Fruit fly (Drosophila melanogaster) whole organism, embryonic: ENCODE data around the gene spg.

Experiments used
- Ada2b ChIP-seq: fragments of 200-800 bp; sonication (Bioruptor generic); IDR thresholded peaks from 2 replicates; pipeline ENCODE4 v1.3.6; 2022; ENCODE audit warnings: missing biosample characterization, missing genetic modification characterization
- Adf1 ChIP-seq: fragments of 200-800 bp; sonication (Bioruptor generic); IDR thresholded peaks from 2 replicates; pipeline ENCODE4 v1.3.6; 2022; ENCODE audit warnings: missing biosample characterization, missing genetic modification characterization
- CG10209 ChIP-seq: fragments of 200-800 bp; sonication (Bioruptor generic); optimal IDR thresholded peaks from 3 replicates; lab custom pipeline; 2017; ENCODE audit warnings: missing biosample characterization, mild to moderate bottlenecking, missing genetic modification characterization, missing genetic modification reagents
- CG10321 ChIP-seq: fragments of 200-800 bp; sonication (Bioruptor generic); IDR thresholded peaks from 2 replicates; pipeline ENCODE4 v1.3.6; 2022; ENCODE audit warnings: missing biosample characterization, missing genetic modification characterization
- CG11085 ChIP-seq: fragments of 200-800 bp; sonication (Bioruptor generic); IDR thresholded peaks from 2 replicates; pipeline ENCODE4 v1.3.6; 2022; ENCODE audit warnings: missing biosample characterization, missing genetic modification characterization
- CG11247 ChIP-seq: fragments of 200-800 bp; sonication (Bioruptor generic); IDR thresholded peaks from 2 replicates; pipeline ENCODE4 v1.3.6; 2022; ENCODE audit warnings: missing biosample characterization, missing genetic modification characterization
- CG12219 ChIP-seq: fragments of 200-800 bp; sonication (Bioruptor generic); optimal IDR thresholded peaks from 3 replicates; lab custom pipeline; 2018; ENCODE audit warnings: missing biosample characterization, mild to moderate bottlenecking, missing genetic modification characterization
- CG13287 ChIP-seq: fragments of 200-800 bp; sonication (Bioruptor generic); IDR thresholded peaks from 2 replicates; pipeline ENCODE4 v1.3.6; 2022; ENCODE audit warnings: missing biosample characterization, missing genetic modification characterization; ENCODE audit not compliant: partially characterized antibody
- CG15514 ChIP-seq: fragments of 200-800 bp; sonication (Bioruptor generic); optimal IDR thresholded peaks from 3 replicates; lab custom pipeline; 2017; ENCODE audit warnings: missing biosample characterization, missing genetic modification characterization, mild to moderate bottlenecking, moderate library complexity, missing genetic modification reagents
- CG16815 ChIP-seq: fragments of 200-800 bp; sonication (Bioruptor generic); optimal IDR thresholded peaks from 3 replicates; lab custom pipeline; 2017; ENCODE audit warnings: missing biosample characterization, mild to moderate bottlenecking, missing genetic modification characterization
- CG17385 ChIP-seq: fragments of 200-800 bp; sonication (Bioruptor generic); optimal IDR thresholded peaks from 3 replicates; lab custom pipeline; 2018; ENCODE audit warnings: missing biosample characterization, mild to moderate bottlenecking, missing genetic modification characterization
- CG1792 ChIP-seq: fragments of 200-800 bp; sonication (Bioruptor generic); optimal IDR thresholded peaks from 2 replicates; lab custom pipeline; 2016; ENCODE audit warnings: missing biosample characterization, missing genetic modification characterization
- CG31441 ChIP-seq: fragments of 200-800 bp; sonication (Bioruptor generic); IDR thresholded peaks from 2 replicates; pipeline ENCODE4 v1.3.6; 2022; ENCODE audit warnings: missing biosample characterization, missing genetic modification characterization
- CG33213 ChIP-seq: fragments of 200-800 bp; sonication (Bioruptor generic); optimal IDR thresholded peaks from 3 replicates; lab custom pipeline; 2016; ENCODE audit warnings: missing biosample characterization, missing genetic modification characterization
- CG7271 ChIP-seq: fragments of 200-800 bp; sonication (Bioruptor generic); optimal IDR thresholded peaks from 2 replicates; lab custom pipeline; 2018; ENCODE audit warnings: missing biosample characterization, mild to moderate bottlenecking, missing genetic modification characterization, moderate library complexity
- CG7556 ChIP-seq: fragments of 200-800 bp; sonication (Bioruptor generic); optimal IDR thresholded peaks from 2 replicates; lab custom pipeline; 2017; ENCODE audit warnings: missing biosample characterization, mild to moderate bottlenecking, missing genetic modification characterization
- CG8359 ChIP-seq: fragments of 200-800 bp; sonication (Bioruptor generic); optimal IDR thresholded peaks from 2 replicates; lab custom pipeline; 2017; ENCODE audit warnings: missing biosample characterization, mild to moderate bottlenecking, missing genetic modification characterization, borderline replicate concordance
- CG8478 ChIP-seq: fragments of >200 bp; optimal IDR thresholded peaks from 2 replicates; lab custom pipeline; 2018
- CG9215 ChIP-seq: fragments of 200-800 bp; sonication (Bioruptor generic); IDR thresholded peaks from 2 replicates; pipeline ENCODE4 v1.3.6; 2022; ENCODE audit warnings: missing biosample characterization, missing genetic modification characterization
- CG9727 ChIP-seq: fragments of 200-800 bp; sonication (Bioruptor generic); optimal IDR thresholded peaks from 3 replicates; lab custom pipeline; 2017; ENCODE audit warnings: missing biosample characterization, mild to moderate bottlenecking, missing genetic modification characterization
- CG9817 ChIP-seq: fragments of 200-800 bp; sonication (Bioruptor generic); optimal IDR thresholded peaks from 2 replicates; lab custom pipeline; 2018; ENCODE audit warnings: missing biosample characterization, mild to moderate bottlenecking, missing genetic modification characterization, moderate library complexity
- CrebB ChIP-seq: fragments of 200-800 bp; sonication (Bioruptor generic); optimal IDR thresholded peaks from 3 replicates; lab custom pipeline; 2018; ENCODE audit warnings: missing biosample characterization, mild to moderate bottlenecking, missing genetic modification characterization
- Doc2 ChIP-seq: fragments of 200-800 bp; sonication (Bioruptor generic); IDR thresholded peaks from 2 replicates; pipeline ENCODE4 v1.3.6; 2022; ENCODE audit warnings: missing biosample characterization, missing genetic modification characterization
- Dp ChIP-seq: fragments of 200-800 bp; sonication (Bioruptor generic); optimal IDR thresholded peaks from 2 replicates; lab custom pipeline; 2018; ENCODE audit warnings: missing biosample characterization, mild to moderate bottlenecking, missing genetic modification characterization, moderate library complexity
- HHEX ChIP-seq: fragments of 200-800 bp; sonication (Bioruptor generic); optimal IDR thresholded peaks from 3 replicates; lab custom pipeline; 2017; ENCODE audit warnings: missing biosample characterization, mild to moderate bottlenecking, missing genetic modification characterization, missing genetic modification reagents
- HLH54F ChIP-seq: fragments of 200-800 bp; sonication (Bioruptor generic); optimal IDR thresholded peaks from 3 replicates; lab custom pipeline; 2016; ENCODE audit warnings: missing biosample characterization, missing genetic modification characterization
- Hand ChIP-seq: fragments of 200-800 bp; sonication (Bioruptor generic); optimal IDR thresholded peaks from 2 replicates; lab custom pipeline; 2017; ENCODE audit warnings: mild to moderate bottlenecking, missing biosample characterization, missing genetic modification reagents, missing genetic modification characterization
- Lpt ChIP-seq: fragments of >200 bp; optimal IDR thresholded peaks from 2 replicates; lab custom pipeline; 2018; ENCODE audit warnings: missing biosample characterization, missing genetic modification characterization
- Mes4 ChIP-seq: fragments of 200-800 bp; sonication (Bioruptor generic); optimal IDR thresholded peaks from 2 replicates; lab custom pipeline; 2016; ENCODE audit warnings: missing biosample characterization, missing genetic modification characterization
- NK7.1 ChIP-seq: fragments of 200-800 bp; sonication (Bioruptor generic); optimal IDR thresholded peaks from 3 replicates; lab custom pipeline; 2016; ENCODE audit warnings: missing biosample characterization, missing genetic modification characterization
- abd-A ChIP-seq: fragments of 200-800 bp; sonication (Bioruptor generic); optimal IDR thresholded peaks from 3 replicates; lab custom pipeline; 2019; ENCODE audit warnings: missing biosample characterization, mild to moderate bottlenecking, missing genetic modification characterization, moderate library complexity
- al ChIP-seq: fragments of 200-800 bp; sonication (Bioruptor generic); IDR thresholded peaks from 2 replicates; pipeline ENCODE4 v1.3.6; 2022; ENCODE audit warnings: missing biosample characterization, missing genetic modification characterization
- ap ChIP-seq: fragments of 200-800 bp; sonication (Bioruptor generic); IDR thresholded peaks from 2 replicates; pipeline ENCODE4 v1.3.6; 2022; ENCODE audit warnings: missing biosample characterization, missing genetic modification characterization
- az2 ChIP-seq: fragments of 200-800 bp; sonication (Bioruptor generic); optimal IDR thresholded peaks from 3 replicates; lab custom pipeline; 2016; ENCODE audit warnings: missing biosample characterization, missing genetic modification characterization
- chn ChIP-seq: fragments of 200-800 bp; sonication (Bioruptor generic); optimal IDR thresholded peaks from 2 replicates; lab custom pipeline; 2016; ENCODE audit warnings: missing biosample characterization, missing genetic modification characterization
- danr ChIP-seq: fragments of 200-800 bp; sonication (Bioruptor generic); IDR thresholded peaks from 2 replicates; pipeline ENCODE4 v1.3.6; 2022; ENCODE audit warnings: missing biosample characterization, missing genetic modification characterization
- dmrt99B ChIP-seq: fragments of 200-800 bp; sonication (Bioruptor generic); optimal IDR thresholded peaks from 2 replicates; lab custom pipeline; 2018; ENCODE audit warnings: missing biosample characterization, mild to moderate bottlenecking, missing genetic modification characterization, moderate library complexity
- fd64A ChIP-seq: fragments of 200-800 bp; sonication (Bioruptor generic); optimal IDR thresholded peaks from 3 replicates; lab custom pipeline; 2018; ENCODE audit warnings: missing biosample characterization, mild to moderate bottlenecking, missing genetic modification characterization
- ftz-f1 ChIP-seq: fragments of 200-800 bp; sonication (Bioruptor generic); optimal IDR thresholded peaks from 2 replicates; lab custom pipeline; 2016; ENCODE audit warnings: missing biosample characterization, missing genetic modification characterization
- fu2 ChIP-seq: fragments of 200-800 bp; sonication (Bioruptor generic); optimal IDR thresholded peaks from 2 replicates; lab custom pipeline; 2016; ENCODE audit warnings: missing biosample characterization, missing genetic modification characterization
- grn ChIP-seq: fragments of 200-800 bp; sonication (Bioruptor generic); optimal IDR thresholded peaks from 3 replicates; lab custom pipeline; 2017; ENCODE audit warnings: missing biosample characterization, missing genetic modification characterization
- hbn ChIP-seq: fragments of 200-800 bp; sonication (Bioruptor generic); IDR thresholded peaks from 2 replicates; pipeline ENCODE4 v1.3.6; 2022; ENCODE audit warnings: missing biosample characterization, missing genetic modification characterization; ENCODE audit not compliant: partially characterized antibody
- luna ChIP-seq: fragments of 200-800 bp; sonication (Bioruptor generic); optimal IDR thresholded peaks from 2 replicates; lab custom pipeline; 2016; ENCODE audit warnings: missing biosample characterization, missing genetic modification characterization
- oc ChIP-seq: fragments of 200-800 bp; sonication (Bioruptor generic); optimal IDR thresholded peaks from 2 replicates; lab custom pipeline; 2018; ENCODE audit warnings: missing biosample characterization, mild to moderate bottlenecking, missing genetic modification characterization, moderate library complexity
- pan ChIP-seq, 4 experiments: fragments of >200 bp in 3 of 4; fragments of 200-800 bp in 1 of 4; sonication (Bioruptor generic) in 1 of 4; optimal IDR thresholded peaks in 3 of 4; IDR thresholded peaks in 1 of 4; 2 replicates each; pipeline versions ENCODE4 v1.3.6 to Lab custom; 2017 to 2022; ENCODE audit warnings: missing biosample characterization in 2 of 4, missing genetic modification characterization in 2 of 4, mixed read lengths in 1 of 4
- slbo ChIP-seq: fragments of 200-800 bp; sonication (Bioruptor generic); IDR thresholded peaks from 2 replicates; pipeline ENCODE4 v1.3.6; 2022; ENCODE audit warnings: missing biosample characterization, missing genetic modification characterization
- tin ChIP-seq: fragments of 200-800 bp; sonication (Bioruptor generic); optimal IDR thresholded peaks from 3 replicates; lab custom pipeline; 2016; ENCODE audit warnings: missing biosample characterization, missing genetic modification characterization
- trh ChIP-seq: fragments of 200-800 bp; sonication (Bioruptor generic); optimal IDR thresholded peaks from 2 replicates; lab custom pipeline; 2016; ENCODE audit warnings: missing biosample characterization, missing genetic modification characterization
- wek ChIP-seq: fragments of 200-800 bp; sonication (Bioruptor generic); optimal IDR thresholded peaks from 3 replicates; lab custom pipeline; 2018; ENCODE audit warnings: missing biosample characterization, mild to moderate bottlenecking, missing genetic modification characterization, moderate library complexity

The spg gene

dm6 chr3R:28844611-28845376 lies at the start of gene spg, which contains the start of gene Apc (continued):
- peak; percentile 73 for TF ChIP-seq CrebB (tag; lab: Kevin White, UChicago)
- TF ChIP-seq CG17385: peak; percentile 23
- TF ChIP-seq CG10209: peak; percentile 19
- peak; percentile 27 for TF ChIP-seq NK7.1
- peak; percentile 45 for TF ChIP-seq abd-A
- TF ChIP-seq CG31441: peak; percentile 36
- peak; percentile 1 for TF ChIP-seq CG16815
- no peak for TF ChIP-seq fd64A (GFP tag; lab: Kevin White, UChicago)
- TF ChIP-seq hbn (GFP tag; lab: Robert Waterston, UW): peak; percentile 61
- no peak for TF ChIP-seq CG8478
- peak; percentile 63 for TF ChIP-seq CG12219
- no peak for TF ChIP-seq trh (GFP tag; lab: Kevin White, UChicago)
- TF ChIP-seq tin (GFP tag; lab: Kevin White, UChicago): no peak
- peak; percentile 64 for TF ChIP-seq CG15514 (GFP tag; lab: Kevin White, UChicago)
- peak; percentile 42 for TF ChIP-seq CG8359 (GFP tag; lab: Kevin White, UChicago)
- TF ChIP-seq az2 (GFP tag; lab: Kevin White, UChicago): peak; percentile 29
- TF ChIP-seq pan (optimal IDR thresholded peaks at IDR 0.05; lab: Kevin White, UChicago): no peak
- TF ChIP-seq pan (GFP tag; optimal IDR thresholded peaks at IDR 0.05 in 1 of 2, IDR thresholded peaks at IDR 0.05 in 1 of 2): peak in 1 of 2 experiments; percentile 53
- TF ChIP-seq Ada2b: no peak
- no peak for TF ChIP-seq CG7271
- TF ChIP-seq Dp (GFP tag; lab: Kevin White, UChicago): peak; percentile 32
- peak; percentile 51 for TF ChIP-seq Mes4 (GFP tag; lab: Kevin White, UChicago)
- no peak for TF ChIP-seq ftz-f1 (GFP tag; lab: Kevin White, UChicago)
- TF ChIP-seq Adf1 (GFP tag; lab: Robert Waterston, UW): 0 out of 2 replicates have a peak, but pooled peaks have one; percentile 32
- TF ChIP-seq oc (tag; lab: Kevin White, UChicago): peak; percentile 17
- TF ChIP-seq CG33213: peak; percentile 71
- peak; percentile 30 for TF ChIP-seq dmrt99B (tag; lab: Kevin White, UChicago)
- TF ChIP-seq Lpt (GFP tag; lab: Kevin White, UChicago): no peak
- TF ChIP-seq slbo (GFP tag; lab: Robert Waterston, UW): peak; percentile 47
- peak; percentile 79 for TF ChIP-seq wek (GFP tag; lab: Kevin White, UChicago)
- TF ChIP-seq CG9727 (GFP tag; lab: Kevin White, UChicago): peak; percentile 20
- peak; percentile 42; the same call in 1 of the 2 replicates for TF ChIP-seq CG11247 (GFP tag; lab: Robert Waterston, UW)
- no peak for TF ChIP-seq danr (GFP tag; lab: Robert Waterston, UW)
- TF ChIP-seq grn (GFP tag; lab: Kevin White, UChicago): peak; percentile 32
- peak; percentile 6 for TF ChIP-seq fu2 (GFP tag; lab: Kevin White, UChicago)
- no peak for TF ChIP-seq chn
- peak; percentile 2 for TF ChIP-seq CG9817 (tag; lab: Kevin White, UChicago)
- TF ChIP-seq al (GFP tag; lab: Robert Waterston, UW): 0 out of 2 replicates have a peak, but pooled peaks have one; percentile 10
- TF ChIP-seq HHEX (GFP tag; lab: Kevin White, UChicago): peak; percentile 42
- peak; percentile 58 for TF ChIP-seq CG1792
- TF ChIP-seq Doc2: no peak
- no peak for TF ChIP-seq CG7556 (GFP tag; lab: Kevin White, UChicago)
- TF ChIP-seq Hand (GFP tag; lab: Kevin White, UChicago): peak; percentile 40
- TF ChIP-seq CG9215 (GFP tag; lab: Robert Waterston, UW): no peak
- no peak for TF ChIP-seq ap (GFP tag; lab: Robert Waterston, UW)
- TF ChIP-seq luna (GFP tag; lab: Kevin White, UChicago): no peak
- 0 out of 2 replicates have a peak, but pooled peaks have one; percentile 5 for TF ChIP-seq CG10321 (GFP tag; lab: Robert Waterston, UW)
- peak; percentile 46 for TF ChIP-seq HLH54F (GFP tag; lab: Kevin White, UChicago)
- no peak for TF ChIP-seq CG11085 (GFP tag; lab: Robert Waterston, UW)
- TF ChIP-seq CG13287 (GFP tag; lab: Robert Waterston, UW): peak; percentile 80
